Fruit fly (Drosophila melanogaster) whole organism, embryonic: Measurements from ENCODE around the gene srl.

ENCODE experiments used
- Adf1 ChIP-seq: fragments of 200-800 bp; sonication (Bioruptor generic); IDR thresholded peaks from 2 replicates; pipeline ENCODE4 v1.3.6; 2022; ENCODE audit warnings: missing biosample characterization, missing genetic modification characterization
- CG10565 ChIP-seq: fragments of 200-800 bp; sonication (Bioruptor generic); optimal IDR thresholded peaks from 3 replicates; lab custom pipeline; 2016; ENCODE audit warnings: missing biosample characterization, mild to moderate bottlenecking, missing genetic modification characterization
- CG11398 ChIP-seq: fragments of 200-800 bp; sonication (Bioruptor generic); optimal IDR thresholded peaks from 2 replicates; lab custom pipeline; 2016; ENCODE audit warnings: missing biosample characterization, missing genetic modification characterization
- CG11695 ChIP-seq: fragments of 200-800 bp; sonication (Bioruptor generic); IDR thresholded peaks from 3 replicates; pipeline ENCODE4 v1.3.6; 2022; ENCODE audit warnings: missing biosample characterization, missing genetic modification characterization
- CG11723 ChIP-seq: fragments of 200-800 bp; sonication (Bioruptor generic); optimal IDR thresholded peaks from 2 replicates; lab custom pipeline; 2017; ENCODE audit warnings: missing biosample characterization, mild to moderate bottlenecking, missing genetic modification characterization
- CG13775 ChIP-seq: fragments of 200-800 bp; sonication (Bioruptor generic); optimal IDR thresholded peaks from 3 replicates; lab custom pipeline; 2017; ENCODE audit warnings: missing biosample characterization, mild to moderate bottlenecking, missing genetic modification characterization
- CG17328 ChIP-seq: fragments of 200-800 bp; sonication (Bioruptor generic); IDR thresholded peaks from 2 replicates; pipeline ENCODE4 v1.3.6; 2022; ENCODE audit warnings: missing biosample characterization, missing genetic modification characterization
- CG17912 ChIP-seq: fragments of 200-800 bp; sonication (Bioruptor generic); optimal IDR thresholded peaks from 2 replicates; lab custom pipeline; 2018; ENCODE audit warnings: missing biosample characterization, mild to moderate bottlenecking, missing genetic modification characterization
- CG30020 ChIP-seq: fragments of 200-800 bp; optimal IDR thresholded peaks from 2 replicates; lab custom pipeline; 2019; ENCODE audit warnings: missing biosample characterization, mild to moderate bottlenecking, missing genetic modification characterization, moderate library complexity
- CG31365 ChIP-seq: fragments of 200-800 bp; sonication (Bioruptor generic); optimal IDR thresholded peaks from 2 replicates; lab custom pipeline; 2018; ENCODE audit warnings: missing biosample characterization, mild to moderate bottlenecking, missing genetic modification characterization
- CG32532 ChIP-seq: fragments of 200-800 bp; sonication (Bioruptor generic); IDR thresholded peaks from 2 replicates; pipeline ENCODE4 v1.3.6; 2022; ENCODE audit warnings: missing biosample characterization, missing genetic modification characterization
- CG32767 ChIP-seq: fragments of 200-800 bp; sonication (Bioruptor generic); IDR thresholded peaks from 2 replicates; pipeline ENCODE4 v1.3.6; 2022; ENCODE audit warnings: missing biosample characterization, missing genetic modification characterization
- CG3281 ChIP-seq: fragments of 200-800 bp; sonication (Bioruptor generic); optimal IDR thresholded peaks from 3 replicates; lab custom pipeline; 2017; ENCODE audit warnings: missing biosample characterization, mild to moderate bottlenecking, missing genetic modification characterization
- CG4360 ChIP-seq: fragments of 200-800 bp; sonication (Bioruptor generic); IDR thresholded peaks from 2 replicates; pipeline ENCODE4 v1.3.6; 2022; ENCODE audit warnings: missing biosample characterization, missing genetic modification characterization
- CG4730 ChIP-seq: fragments of 200-800 bp; sonication (Bioruptor generic); IDR thresholded peaks from 2 replicates; pipeline ENCODE4 v1.3.6; 2022; ENCODE audit warnings: missing biosample characterization, missing genetic modification characterization
- CG4854 ChIP-seq: fragments of 200-800 bp; sonication (Bioruptor generic); optimal IDR thresholded peaks from 2 replicates; lab custom pipeline; 2016; ENCODE audit warnings: missing biosample characterization, missing genetic modification characterization, inconsistent platforms
- CG5953 ChIP-seq: fragments of 200-800 bp; sonication (Bioruptor generic); IDR thresholded peaks from 2 replicates; pipeline ENCODE4 v1.3.6; 2022; ENCODE audit warnings: missing biosample characterization, missing genetic modification characterization
- CG6654 ChIP-seq: fragments of 200-800 bp; sonication (Bioruptor generic); optimal IDR thresholded peaks from 2 replicates; lab custom pipeline; 2017; ENCODE audit warnings: missing biosample characterization, mild to moderate bottlenecking, missing genetic modification characterization
- CG6854 ChIP-seq: fragments of 200-800 bp; sonication (Bioruptor generic); optimal IDR thresholded peaks from 3 replicates; lab custom pipeline; 2017; ENCODE audit warnings: missing biosample characterization, mild to moderate bottlenecking, missing genetic modification characterization
- CG7839 ChIP-seq: fragments of 200-800 bp; sonication (Bioruptor generic); optimal IDR thresholded peaks from 3 replicates; lab custom pipeline; 2018; ENCODE audit warnings: missing biosample characterization, mild to moderate bottlenecking, missing genetic modification characterization, moderate library complexity
- CG9215 ChIP-seq: fragments of 200-800 bp; sonication (Bioruptor generic); IDR thresholded peaks from 2 replicates; pipeline ENCODE4 v1.3.6; 2022; ENCODE audit warnings: missing biosample characterization, missing genetic modification characterization
- Dp ChIP-seq: fragments of 200-800 bp; sonication (Bioruptor generic); optimal IDR thresholded peaks from 2 replicates; lab custom pipeline; 2018; ENCODE audit warnings: missing biosample characterization, mild to moderate bottlenecking, missing genetic modification characterization, moderate library complexity
- Drgx ChIP-seq: fragments of 200-800 bp; sonication (Bioruptor generic); IDR thresholded peaks from 2 replicates; pipeline ENCODE4 v1.3.6; 2022; ENCODE audit warnings: missing biosample characterization, missing genetic modification characterization
- Eip74EF ChIP-seq, 2 experiments: fragments of 200-800 bp in 1 of 2; fragments of >200 bp in 1 of 2; sonication (Bioruptor generic) in 1 of 2; optimal IDR thresholded peaks; 2 replicates each; lab custom pipeline; 2017 to 2019; ENCODE audit warnings: missing biosample characterization in 2 of 2, missing genetic modification characterization in 2 of 2, mild to moderate bottlenecking in 1 of 2, moderate library complexity in 1 of 2
- Fer3 ChIP-seq: fragments of 200-800 bp; sonication (Bioruptor generic); optimal IDR thresholded peaks from 2 replicates; lab custom pipeline; 2018; ENCODE audit warnings: missing biosample characterization, mild to moderate bottlenecking, missing genetic modification characterization, moderate library complexity
- GATAe ChIP-seq: fragments of 200-800 bp; sonication (Bioruptor generic); conservative IDR thresholded peaks from 2 replicates; pipeline ENCODE4 v1.3.6; 2022; ENCODE audit warnings: missing biosample characterization, missing genetic modification characterization
- Hsf ChIP-seq: fragments of 200-800 bp; sonication (Bioruptor generic); optimal IDR thresholded peaks from 3 replicates; lab custom pipeline; 2016; ENCODE audit warnings: missing biosample characterization, missing genetic modification characterization
- Jarid2 ChIP-seq: fragments of 200-800 bp; sonication (Bioruptor generic); optimal IDR thresholded peaks from 3 replicates; lab custom pipeline; 2017; ENCODE audit warnings: mild to moderate bottlenecking, missing biosample characterization, missing genetic modification reagents, missing genetic modification characterization
- Oli ChIP-seq: fragments of 200-800 bp; sonication (Bioruptor generic); optimal IDR thresholded peaks from 2 replicates; lab custom pipeline; 2018; ENCODE audit warnings: missing biosample characterization, mild to moderate bottlenecking, missing genetic modification characterization, moderate library complexity
- Opbp ChIP-seq: fragments of 200-800 bp; sonication (Bioruptor generic); IDR thresholded peaks from 3 replicates; pipeline ENCODE4 v1.3.6; 2022; ENCODE audit warnings: missing biosample characterization, missing genetic modification characterization; ENCODE audit not compliant: partially characterized antibody
- Pdp1 ChIP-seq, 2 experiments: fragments of 200-800 bp; sonication (Bioruptor generic); optimal IDR thresholded peaks; 3 replicates each; lab custom pipeline; 2016; ENCODE audit warnings: missing biosample characterization in 2 of 2, missing genetic modification characterization in 2 of 2, mild to moderate bottlenecking in 1 of 2, moderate library complexity in 1 of 2
- Stat92E ChIP-seq, 3 experiments: fragments of >200 bp in 2 of 3; fragments of 200-800 bp in 1 of 3; sonication (Bioruptor generic) in 1 of 3; optimal IDR thresholded peaks; 2 replicates each; lab custom pipeline; 2017 to 2019; ENCODE audit warnings: missing biosample characterization in 3 of 3, missing genetic modification characterization in 3 of 3, mild to moderate bottlenecking in 1 of 3, moderate library complexity in 1 of 3
- ab ChIP-seq: fragments of 200-800 bp; sonication (Bioruptor generic); optimal IDR thresholded peaks from 2 replicates; lab custom pipeline; 2016; ENCODE audit warnings: missing biosample characterization, missing genetic modification characterization
- abd-A ChIP-seq: fragments of 200-800 bp; sonication (Bioruptor generic); optimal IDR thresholded peaks from 3 replicates; lab custom pipeline; 2019; ENCODE audit warnings: missing biosample characterization, mild to moderate bottlenecking, missing genetic modification characterization, moderate library complexity
- aop ChIP-seq: fragments of 200-800 bp; sonication (Bioruptor generic); IDR thresholded peaks from 2 replicates; pipeline ENCODE4 v1.3.6; 2022; ENCODE audit warnings: missing biosample characterization, missing genetic modification characterization
- bowl ChIP-seq: fragments of 200-800 bp; sonication (Bioruptor generic); IDR thresholded peaks from 2 replicates; pipeline ENCODE4 v1.3.6; 2022; ENCODE audit warnings: missing biosample characterization, missing genetic modification characterization
- crp ChIP-seq, 2 experiments: fragments of 200-800 bp; sonication (Bioruptor generic); optimal IDR thresholded peaks; 2 replicates in 1 of 2; 3 replicates in 1 of 2; lab custom pipeline; 2017; ENCODE audit warnings: missing biosample characterization in 2 of 2, missing genetic modification characterization in 2 of 2, mild to moderate bottlenecking in 1 of 2, moderate library complexity in 1 of 2
- fd96Cb ChIP-seq: fragments of 200-800 bp; sonication (Bioruptor generic); optimal IDR thresholded peaks from 2 replicates; lab custom pipeline; 2018; ENCODE audit warnings: missing biosample characterization, mild to moderate bottlenecking, missing genetic modification characterization, moderate library complexity
- fru ChIP-seq: fragments of >200 bp; optimal IDR thresholded peaks from 2 replicates; lab custom pipeline; 2017
- ftz-f1 ChIP-seq: fragments of 200-800 bp; sonication (Bioruptor generic); optimal IDR thresholded peaks from 2 replicates; lab custom pipeline; 2016; ENCODE audit warnings: missing biosample characterization, missing genetic modification characterization
- gcm2 ChIP-seq: fragments of 200-800 bp; sonication (Bioruptor generic); optimal IDR thresholded peaks from 2 replicates; lab custom pipeline; 2016; ENCODE audit warnings: missing biosample characterization, missing genetic modification characterization
- grau ChIP-seq: fragments of 200-800 bp; optimal IDR thresholded peaks from 3 replicates; lab custom pipeline; 2019; ENCODE audit warnings: missing biosample characterization, mild to moderate bottlenecking, missing genetic modification characterization, moderate library complexity
- jigr1 ChIP-seq: fragments of 200-800 bp; sonication (Bioruptor generic); IDR thresholded peaks from 3 replicates; pipeline ENCODE4 v1.3.6; 2022; ENCODE audit warnings: missing biosample characterization, missing genetic modification characterization
- lilli ChIP-seq: fragments of 200-800 bp; sonication (Bioruptor generic); optimal IDR thresholded peaks from 3 replicates; lab custom pipeline; 2016; ENCODE audit warnings: missing biosample characterization, missing genetic modification characterization
- org-1 ChIP-seq: fragments of 200-800 bp; sonication (Bioruptor generic); optimal IDR thresholded peaks from 2 replicates; lab custom pipeline; 2017; ENCODE audit warnings: missing biosample characterization, missing genetic modification characterization
- pzg ChIP-seq: fragments of 200-800 bp; sonication (Bioruptor generic); optimal IDR thresholded peaks from 3 replicates; lab custom pipeline; 2018; ENCODE audit warnings: missing biosample characterization, mild to moderate bottlenecking, missing genetic modification characterization, moderate library complexity
- slou ChIP-seq: fragments of 200-800 bp; sonication (Bioruptor generic); optimal IDR thresholded peaks from 3 replicates; lab custom pipeline; 2016; ENCODE audit warnings: missing biosample characterization, missing genetic modification characterization
- tgo ChIP-seq: fragments of 200-800 bp; sonication (Bioruptor generic); IDR thresholded peaks from 3 replicates; pipeline ENCODE4 v1.3.6; 2022; ENCODE audit warnings: missing biosample characterization, missing genetic modification characterization
- ttk ChIP-seq: fragments of 200-800 bp; sonication (Bioruptor generic); IDR thresholded peaks from 2 replicates; pipeline ENCODE4 v2.1.2; 2022; ENCODE audit warnings: missing biosample characterization, missing genetic modification characterization
- zfh2 ChIP-seq: fragments of 200-800 bp; sonication (Bioruptor generic); optimal IDR thresholded peaks from 2 replicates; lab custom pipeline; 2016; ENCODE audit warnings: missing biosample characterization, missing genetic modification characterization

srl gene

dm6 chr3R:4381079-4381919, 47.8 kb downstream of the srl start, which contains the start of gene Cont (continued):
- no peak for TF ChIP-seq Oli (tag; lab: Kevin White, UChicago)
- TF ChIP-seq Jarid2 (GFP tag; lab: Kevin White, UChicago): no peak
- no peak for TF ChIP-seq CG5953 (GFP tag; lab: Robert Waterston, UW)
- no peak for TF ChIP-seq Drgx (GFP tag; lab: Robert Waterston, UW)
- no peak for TF ChIP-seq zfh2 (GFP tag; lab: Kevin White, UChicago)
- TF ChIP-seq CG11723 (GFP tag; lab: Kevin White, UChicago): no peak
- no peak for TF ChIP-seq CG4854 (GFP tag; lab: Kevin White, UChicago)
- TF ChIP-seq Dp (GFP tag; lab: Kevin White, UChicago): peak; percentile 97
- no peak for TF ChIP-seq CG10565 (GFP tag; lab: Kevin White, UChicago)
- TF ChIP-seq GATAe (GFP tag; lab: Robert Waterston, UW): no peak
- TF ChIP-seq gcm2 (GFP tag; lab: Kevin White, UChicago): no peak
- no peak for TF ChIP-seq ab (GFP tag; lab: Kevin White, UChicago)
- TF ChIP-seq CG9215 (GFP tag; lab: Robert Waterston, UW): no peak
- TF ChIP-seq grau (tag; lab: Kevin White, UChicago): peak; percentile 5
- TF ChIP-seq aop (GFP tag; lab: Robert Waterston, UW): no peak
- no peak for TF ChIP-seq CG31365 (tag; lab: Kevin White, UChicago)
- no peak for TF ChIP-seq CG11695 (GFP tag; lab: Robert Waterston, UW)
- TF ChIP-seq abd-A: no peak
- no peak for TF ChIP-seq CG17328 (GFP tag; lab: Robert Waterston, UW)
- TF ChIP-seq CG6854: no peak
- peak; percentile 49 for TF ChIP-seq lilli (GFP tag; lab: Kevin White, UChicago)
- no peak for TF ChIP-seq CG4360 (GFP tag; lab: Robert Waterston, UW)
- TF ChIP-seq CG30020 (tag; lab: Kevin White, UChicago): peak; percentile 61
- no peak for TF ChIP-seq CG11398 (GFP tag; lab: Kevin White, UChicago)
- TF ChIP-seq CG17912: no peak
- TF ChIP-seq ttk: no peak
- no peak for TF ChIP-seq fru
- TF ChIP-seq crp (GFP tag; optimal IDR thresholded peaks at IDR 0.05; lab: Kevin White, UChicago): no peak
- peak; percentile 97 for TF ChIP-seq Opbp (GFP tag; lab: Robert Waterston, UW)
- no peak for TF ChIP-seq CG7839
- no peak for TF ChIP-seq slou (GFP tag; lab: Kevin White, UChicago)
- no peak for TF ChIP-seq ftz-f1 (GFP tag; lab: Kevin White, UChicago)
- peak in 1 of 2 experiments; percentile 14 for TF ChIP-seq Pdp1 (GFP tag; optimal IDR thresholded peaks at IDR 0.05; lab: Kevin White, UChicago)
- no peak for TF ChIP-seq Eip74EF (GFP tag; optimal IDR thresholded peaks at IDR 0.05; lab: Kevin White, UChicago)
- no peak for TF ChIP-seq Stat92E (GFP tag; optimal IDR thresholded peaks at IDR 0.05; lab: Kevin White, UChicago)
- no peak for TF ChIP-seq org-1
- no peak for TF ChIP-seq Fer3
- TF ChIP-seq tgo (GFP tag; lab: Robert Waterston, UW): no peak
- TF ChIP-seq CG13775 (GFP tag; lab: Kevin White, UChicago): no peak
- TF ChIP-seq CG6654 (GFP tag; lab: Kevin White, UChicago): no peak
- TF ChIP-seq Adf1: peak; percentile 27
- 0 out of 2 replicates have a peak, but pooled peaks have one; percentile 8 for TF ChIP-seq CG4730 (GFP tag; lab: Robert Waterston, UW)
- no peak for TF ChIP-seq CG32767 (GFP tag; lab: Robert Waterston, UW)
- no peak for TF ChIP-seq fd96Cb (tag; lab: Kevin White, UChicago)
- no peak for TF ChIP-seq CG3281 (GFP tag; lab: Kevin White, UChicago)
- peak; percentile 31; the same call in 1 of the 2 replicates for TF ChIP-seq CG32532 (GFP tag; lab: Robert Waterston, UW)
- TF ChIP-seq jigr1: no peak
- TF ChIP-seq Hsf (GFP tag; lab: Kevin White, UChicago): no peak
- TF ChIP-seq bowl: no peak
- TF ChIP-seq pzg (GFP tag; lab: Kevin White, UChicago): peak; percentile 82
